Worm (Caenorhabditis elegans): Measurements from ENCODE around the gene Y49F6A.11.

Y49F6A.11 gene

DNA sequence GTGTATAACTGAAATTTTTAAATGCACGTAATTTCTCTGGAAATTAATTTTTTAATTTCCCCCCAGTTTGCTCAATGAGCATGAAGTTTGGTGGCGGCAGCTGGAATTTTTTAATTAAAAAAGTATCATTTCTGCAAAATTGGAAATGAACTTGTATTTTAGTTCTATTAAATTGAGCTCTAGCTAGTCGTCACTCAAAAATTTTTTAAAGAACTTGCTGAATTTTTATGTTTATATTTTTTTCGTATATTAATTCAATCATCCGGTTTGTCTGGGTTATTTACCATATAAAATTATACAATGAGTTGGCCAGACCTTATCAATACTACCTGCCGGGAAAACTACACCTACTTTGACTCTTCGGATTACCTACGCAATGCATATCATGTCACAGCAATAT lies 16.9 kb downstream of the Y49F6A.11 start, which contains the start of gene srh-59:
Gene srh-59, plus strand, starts transcription at position 301 of the 400 bp plus-strand sequence.
- no peak for TF ChIP-seq mxl-3 (GFP tag; optimal IDR thresholded peaks at IDR 0.05)
- no peak for TF ChIP-seq skn-1 (tag; optimal IDR thresholded peaks at IDR 0.05)
- no peak for TF ChIP-seq saeg-2 (GFP tag; IDR thresholded peaks at IDR 0.05)
- peak in 1 of 2 experiments; percentile 9 for TF ChIP-seq unc-62 (GFP tag; optimal IDR thresholded peaks at IDR 0.05 in 1 of 2)
- no peak for TF ChIP-seq unc-62 (tag; optimal IDR thresholded peaks at IDR 0.05)

DNA sequence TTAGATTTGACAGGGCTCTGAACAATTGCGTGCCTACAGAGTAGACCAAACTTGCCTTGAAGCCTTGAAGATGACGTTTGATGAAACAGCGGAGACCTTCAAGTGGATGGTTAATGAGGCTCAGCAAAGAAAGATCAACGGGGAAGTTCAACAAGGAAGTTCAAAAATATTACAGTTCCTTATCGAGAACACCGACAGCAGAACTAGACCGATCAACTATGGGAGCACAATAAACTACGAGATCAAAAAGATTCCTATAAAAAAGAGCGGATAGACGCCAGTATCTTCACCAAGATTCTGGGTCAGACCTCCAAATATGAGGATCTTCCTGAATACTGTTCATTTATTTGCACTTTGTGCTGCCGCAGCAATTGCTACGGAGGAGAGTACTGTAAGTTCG lies 18.9 kb downstream of the Y49F6A.11 start, which contains the start of gene clec-134:
Gene clec-134, plus strand, starts transcription at position 301 of the 400 bp plus-strand sequence.
- TF ChIP-seq lin-15B (tag; optimal IDR thresholded peaks at IDR 0.05) = no peak
- TF ChIP-seq aha-1 (tag) = peak; percentile 35

DNA sequence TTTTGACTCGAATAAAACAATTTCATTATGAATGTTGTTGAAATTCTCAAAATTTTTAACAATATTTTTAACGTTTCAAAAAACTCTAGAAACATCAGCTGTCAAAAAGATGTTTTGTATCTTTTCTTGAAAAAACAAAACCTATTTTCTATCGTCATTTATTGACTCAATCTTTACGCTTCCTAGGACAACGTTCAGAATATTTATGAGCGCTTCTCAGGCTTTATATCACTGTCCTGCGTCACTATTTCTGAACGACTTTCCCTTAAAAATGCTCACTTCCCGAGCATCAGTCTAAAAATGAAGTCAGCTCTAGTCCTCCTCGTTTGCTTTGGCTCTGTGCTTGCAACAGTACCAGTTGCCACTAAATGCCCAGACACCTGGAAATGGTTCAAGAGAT lies 20.5 kb downstream of the Y49F6A.11 start, which contains the start of gene clec-133:
Gene clec-133, plus strand, starts transcription at position 301 of the 400 bp plus-strand sequence.
- TF ChIP-seq D1046.2 (GFP tag; IDR thresholded peaks at IDR 0.05) (no peak), unc-39 (tag; optimal IDR thresholded peaks at IDR 0.05) (no peak), ces-1 (GFP tag; optimal IDR thresholded peaks at IDR 0.05) (no peak), mxl-2 (GFP tag; conservative IDR thresholded peaks at IDR 0.05) (no peak), ceh-20 (GFP tag; IDR thresholded peaks at IDR 0.05) (no peak), mxl-3 (GFP tag; optimal IDR thresholded peaks at IDR 0.05) (no peak)

DNA sequence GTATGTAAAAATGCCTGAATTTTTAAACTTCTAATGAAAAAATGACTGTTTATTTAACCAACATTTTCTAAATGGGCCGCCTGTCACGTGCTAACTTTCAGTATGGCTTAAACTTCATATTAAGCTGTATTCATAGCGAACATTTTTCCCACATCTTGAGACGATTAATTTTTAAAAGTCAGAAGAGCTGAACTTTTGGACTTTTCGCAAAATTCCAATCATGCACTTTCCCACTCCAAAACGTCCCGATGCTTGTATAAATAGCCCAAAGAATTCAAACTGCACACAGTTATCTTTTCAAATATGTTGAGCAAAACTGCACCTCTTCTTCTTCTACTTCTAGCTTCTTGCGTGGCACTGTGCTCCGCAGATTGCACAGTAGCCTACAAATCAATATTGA lies 21.9 kb downstream of the Y49F6A.11 start, which contains the start of gene clec-132:
Gene clec-132, plus strand, starts transcription at position 301 of the 400 bp plus-strand sequence.
- TF ChIP-seq pqm-1 (tag; optimal IDR thresholded peaks at IDR 0.05) (no peak), arid-1 (GFP tag; conservative IDR thresholded peaks at IDR 0.05) (no peak), F37D6.2 (tag; optimal IDR thresholded peaks at IDR 0.05) (no peak), saeg-2 (GFP tag; IDR thresholded peaks at IDR 0.05) (no peak), jun-1 (tag; optimal IDR thresholded peaks at IDR 0.05) (no peak), attf-4 (tag; optimal IDR thresholded peaks at IDR 0.05) (no peak), mdl-1 (tag; optimal IDR thresholded peaks at IDR 0.05) (no peak), F44E2.7 (GFP tag; IDR thresholded peaks at IDR 0.05) (no peak), ceh-20 (GFP tag; IDR thresholded peaks at IDR 0.05) (no peak), dmd-8 (GFP tag; IDR thresholded peaks at IDR 0.05) (no peak), Y48G9A.11 (GFP tag; IDR thresholded peaks at IDR 0.05) (no peak), ceh-62 (tag; optimal IDR thresholded peaks at IDR 0.05) (no peak)

DNA sequence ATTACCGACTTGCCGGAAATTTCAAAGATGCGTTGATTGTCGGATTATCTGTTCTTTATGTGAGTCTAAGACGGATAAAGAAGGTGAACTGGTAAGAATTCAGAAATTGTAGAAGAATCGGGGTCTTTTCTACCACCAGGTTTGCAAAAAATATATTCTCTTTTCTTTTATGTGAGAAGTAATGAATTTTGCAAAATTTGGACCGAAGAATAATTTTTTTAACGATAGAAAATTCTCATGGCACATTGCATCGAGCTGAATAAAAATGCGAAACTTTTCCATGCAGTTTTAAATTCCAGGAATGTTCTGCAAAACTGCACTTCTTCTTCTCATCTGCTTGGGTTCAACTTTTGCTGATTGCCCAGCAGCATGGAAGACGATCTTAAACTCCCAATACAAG lies 25.4 kb downstream of the Y49F6A.11 start, which contains the start of gene clec-130:
Gene clec-130, plus strand, starts transcription at position 301 of the 400 bp plus-strand sequence.
- TF ChIP-seq mxl-2 (GFP tag; conservative IDR thresholded peaks at IDR 0.05) (no peak), zag-1 (tag; optimal IDR thresholded peaks at IDR 0.05) (no peak), tra-1 (GFP tag; IDR thresholded peaks at IDR 0.05) (no peak), fos-1 (tag; optimal IDR thresholded peaks at IDR 0.05) (no peak), arid-1 (GFP tag; conservative IDR thresholded peaks at IDR 0.05) (no peak), ztf-11 (tag; optimal IDR thresholded peaks at IDR 0.05) (no peak), nhr-25 (tag; optimal IDR thresholded peaks at IDR 0.05; ENCODE audit: borderline replicate concordance, insufficient read depth) (no peak), nhr-48 (tag; optimal IDR thresholded peaks at IDR 0.05) (no peak), ctbp-1 (GFP tag; IDR thresholded peaks at IDR 0.05) (no peak), unc-62 (GFP tag; optimal IDR thresholded peaks at IDR 0.05 in 1 of 2) (no peak), unc-62 (tag; optimal IDR thresholded peaks at IDR 0.05) (no peak)

DNA sequence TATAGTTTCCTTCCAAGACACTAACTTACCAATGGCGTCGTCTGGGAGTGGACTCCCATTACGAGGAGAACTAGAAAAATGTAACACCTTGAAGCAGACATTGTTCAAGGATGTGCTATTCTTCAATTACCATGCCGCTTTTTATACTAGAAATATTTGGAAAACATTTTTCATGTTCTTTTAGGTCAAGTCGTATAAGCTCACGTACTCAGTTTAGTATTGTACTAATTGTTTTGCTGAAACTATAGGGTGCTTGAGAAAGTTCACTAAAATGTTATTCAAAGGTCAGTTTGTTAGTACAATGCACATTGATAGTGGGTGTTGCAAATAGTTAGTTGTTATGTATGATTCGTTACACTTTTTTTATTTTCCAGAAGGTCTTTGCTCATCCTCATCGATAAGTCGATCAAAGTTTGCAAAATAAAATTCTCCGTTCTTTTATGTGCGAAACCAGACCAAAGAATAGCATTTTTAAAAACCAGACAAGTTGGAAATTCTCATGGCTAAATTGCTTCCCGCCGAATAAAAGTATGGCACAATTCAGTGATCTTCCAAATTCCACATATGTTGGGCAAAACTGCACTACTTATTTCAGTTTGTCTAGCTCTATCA lies 27.6 kb downstream of the Y49F6A.11 start, which contains the start of the genes clec-128 and clec-129:
Gene clec-128, minus strand, starts transcription at position 101 of the 612 bp plus-strand sequence.
Gene clec-129, plus strand, starts transcription at position 562 of the 612 bp plus-strand sequence.
- TF ChIP-seq mxl-3 (GFP tag; optimal IDR thresholded peaks at IDR 0.05) = no peak
- peak; percentile 51 for TF ChIP-seq aha-1 (tag)
- no peak for TF ChIP-seq ceh-44 (GFP tag; IDR thresholded peaks at IDR 0.05)
- no peak for TF ChIP-seq gei-8 (GFP tag; optimal IDR thresholded peaks at IDR 0.05)
- TF ChIP-seq madf-5 (GFP tag; IDR thresholded peaks at IDR 0.05) = no peak
